Worm (Caenorhabditis elegans) whole organism, L1 larva: ENCODE measurements around the gene ZC21.6.
A peak's percentile ranks its signal among the peaks of the same experiment; 100 is the strongest.

Experiments
- ama-1 ChIP-seq: fragments of 150-350 bp; optimal IDR thresholded peaks from 2 replicates; lab custom pipeline; 2014
- elt-3 ChIP-seq, 6 experiments: fragments of 150-350 bp in 1 of 6; sonication (generic microtip); optimal IDR thresholded peaks; 2 replicates each; lab custom pipeline; 2017 to 2018; ENCODE audit warnings: missing biosample characterization in 6 of 6, missing genetic modification characterization in 6 of 6, inconsistent platforms in 1 of 6
- nhr-12 ChIP-seq: sonication (generic microtip); optimal IDR thresholded peaks from 2 replicates; lab custom pipeline; 2017; ENCODE audit warnings: missing biosample characterization, missing genetic modification characterization
- nhr-47 ChIP-seq: sonication (generic microtip); optimal IDR thresholded peaks from 2 replicates; lab custom pipeline; 2016; ENCODE audit warnings: mild to moderate bottlenecking, missing genetic modification characterization, moderate library complexity, missing compliant biosample characterization
- unc-86 ChIP-seq: sonication (generic microtip); optimal IDR thresholded peaks from 2 replicates; lab custom pipeline; 2016; ENCODE audit warnings: missing genetic modification characterization, missing compliant biosample characterization

ce11 chrIII:8509644-8510393 lies 35.6 kb downstream of the ZC21.6 start:
- TF ChIP-seq nhr-12 (tag; lab: Kevin White, UChicago) (no peak), nhr-47 (tag; lab: Kevin White, UChicago) (peak; percentile 46), unc-86 (peak; percentile 55), ama-1 (lab: Kevin White, UChicago) (no peak), elt-3 (tag; optimal IDR thresholded peaks at IDR 0.05; lab: Kevin White, UChicago) (no peak)
